Worm (Caenorhabditis elegans): Measurements from ENCODE around the gene F54D10.7.

F54D10.7 gene

ce11 chrII:3795323-3795722 is 25.8 kb downstream of the F54D10.7 start, which contains the start of gene Y8A9A.2:
TSS of gene Y8A9A.2 (plus strand) at chrII:3795623.
- TF ChIP-seq hnd-1 (tag; optimal IDR thresholded peaks at IDR 0.05) (no peak), tbx-11 (GFP tag; IDR thresholded peaks at IDR 0.05) (no peak), tra-4 (tag; optimal IDR thresholded peaks at IDR 0.05) (no peak), hmbx-1 (tag; optimal IDR thresholded peaks at IDR 0.05) (no peak), pes-1 (GFP tag; IDR thresholded peaks at IDR 0.05) (no peak), ama-1 (optimal IDR thresholded peaks at IDR 0.05) (no peak), ceh-36 (tag; optimal IDR thresholded peaks at IDR 0.05) (no peak), ceh-13 (GFP tag; optimal IDR thresholded peaks at IDR 0.05) (no peak), tbx-37 (GFP tag; conservative IDR thresholded peaks at IDR 0.05) (no peak), F13C5.2 (tag; optimal IDR thresholded peaks at IDR 0.05) (no peak), flt-1 (GFP tag; IDR thresholded peaks at IDR 0.05) (no peak), B0310.2 (tag; optimal IDR thresholded peaks at IDR 0.05) (no peak), aly-1 (tag; optimal IDR thresholded peaks at IDR 0.05) (no peak), ets-7 (tag; optimal IDR thresholded peaks at IDR 0.05) (no peak), sea-1 (GFP tag; conservative IDR thresholded peaks at IDR 0.05) (no peak), hmg-4 (GFP tag; optimal IDR thresholded peaks at IDR 0.05) (no peak), scrt-1 (GFP tag; IDR thresholded peaks at IDR 0.05) (no peak)

ce11 chrII:3793336-3793735 is 27.8 kb downstream of the F54D10.7 start, which contains the start of gene fbxb-99:
TSS of gene fbxb-99 (minus strand) at chrII:3793436.
- TF ChIP-seq hmg-4 (GFP tag; optimal IDR thresholded peaks at IDR 0.05) (no peak), ama-1 (optimal IDR thresholded peaks at IDR 0.05) (no peak), pes-1 (GFP tag; IDR thresholded peaks at IDR 0.05) (no peak), ceh-36 (tag; optimal IDR thresholded peaks at IDR 0.05) (no peak)

- TF ChIP-seq aly-1 (tag; optimal IDR thresholded peaks at IDR 0.05) (no peak), ets-7 (tag; optimal IDR thresholded peaks at IDR 0.05) (no peak), F13C5.2 (tag; optimal IDR thresholded peaks at IDR 0.05) (no peak), hnd-1 (tag; optimal IDR thresholded peaks at IDR 0.05) (no peak), flt-1 (GFP tag; IDR thresholded peaks at IDR 0.05) (no peak), ama-1 (optimal IDR thresholded peaks at IDR 0.05) (no peak), tbx-11 (GFP tag; IDR thresholded peaks at IDR 0.05) (no peak)
Measured at ce11 chrII:3788356-3788962, 32.6 kb downstream of the F54D10.7 start.

ce11 chrII:3787151-3787550 is 33.9 kb downstream of the F54D10.7 start, which contains the start of gene T24E12.13:
TSS of gene T24E12.13 (plus strand) at chrII:3787451.
- no peak for TF ChIP-seq aly-1 (tag; optimal IDR thresholded peaks at IDR 0.05)
- no peak for TF ChIP-seq hnd-1 (tag; optimal IDR thresholded peaks at IDR 0.05)
- no peak for TF ChIP-seq tbx-37 (GFP tag; conservative IDR thresholded peaks at IDR 0.05)
- TF ChIP-seq tbx-11 (GFP tag; IDR thresholded peaks at IDR 0.05) = no peak
- TF ChIP-seq sea-1 (GFP tag; conservative IDR thresholded peaks at IDR 0.05) = no peak
- TF ChIP-seq pes-1 (GFP tag; IDR thresholded peaks at IDR 0.05) = no peak

- TF ChIP-seq hmg-4 (GFP tag; optimal IDR thresholded peaks at IDR 0.05) = no peak
- TF ChIP-seq scrt-1 (GFP tag; IDR thresholded peaks at IDR 0.05) = no peak
- no peak for TF ChIP-seq tbx-37 (GFP tag; conservative IDR thresholded peaks at IDR 0.05)
- TF ChIP-seq ama-1 (optimal IDR thresholded peaks at IDR 0.05) = no peak
- TF ChIP-seq hmbx-1 (tag; optimal IDR thresholded peaks at IDR 0.05) = no peak
- TF ChIP-seq ceh-13 (GFP tag; optimal IDR thresholded peaks at IDR 0.05) = no peak
- no peak for TF ChIP-seq tbx-11 (GFP tag; IDR thresholded peaks at IDR 0.05)
- no peak for TF ChIP-seq F13C5.2 (tag; optimal IDR thresholded peaks at IDR 0.05)
- TF ChIP-seq pes-1 (GFP tag; IDR thresholded peaks at IDR 0.05) = no peak
- no peak for TF ChIP-seq ceh-36 (tag; optimal IDR thresholded peaks at IDR 0.05)
- TF ChIP-seq hnd-1 (tag; optimal IDR thresholded peaks at IDR 0.05) = no peak
- no peak for TF ChIP-seq flt-1 (GFP tag; IDR thresholded peaks at IDR 0.05)
- TF ChIP-seq aly-1 (tag; optimal IDR thresholded peaks at IDR 0.05) = no peak
Measured at ce11 chrII:3786538-3786937, 34.6 kb downstream of the F54D10.7 start.

ce11 chrII:3785756-3786155 is 35.3 kb downstream of the F54D10.7 start:
- no peak for TF ChIP-seq tbx-37 (GFP tag; conservative IDR thresholded peaks at IDR 0.05)

- TF ChIP-seq tra-4 (tag; optimal IDR thresholded peaks at IDR 0.05) (no peak), tbx-11 (GFP tag; IDR thresholded peaks at IDR 0.05) (no peak), ceh-13 (GFP tag; optimal IDR thresholded peaks at IDR 0.05) (no peak), ets-7 (tag; optimal IDR thresholded peaks at IDR 0.05) (no peak), hmg-4 (GFP tag; optimal IDR thresholded peaks at IDR 0.05) (no peak), hmbx-1 (tag; optimal IDR thresholded peaks at IDR 0.05) (no peak), flt-1 (GFP tag; IDR thresholded peaks at IDR 0.05) (no peak), pes-1 (GFP tag; IDR thresholded peaks at IDR 0.05) (no peak)
Measured at ce11 chrII:3785257-3785656, 35.8 kb downstream of the F54D10.7 start, which contains the start of gene T24E12.1. TSS of gene T24E12.1 (plus strand) at chrII:3785557.

- no peak for TF ChIP-seq scrt-1 (GFP tag; IDR thresholded peaks at IDR 0.05)
- TF ChIP-seq ets-7 (tag; optimal IDR thresholded peaks at IDR 0.05) = no peak
- TF ChIP-seq sea-1 (GFP tag; conservative IDR thresholded peaks at IDR 0.05) = no peak
- TF ChIP-seq hnd-1 (tag; optimal IDR thresholded peaks at IDR 0.05) = no peak
- TF ChIP-seq ceh-13 (GFP tag; optimal IDR thresholded peaks at IDR 0.05) = no peak
- TF ChIP-seq ama-1 (optimal IDR thresholded peaks at IDR 0.05) = no peak
Measured at ce11 chrII:3782309-3783000, 38.6 kb downstream of the F54D10.7 start, which contains the start of gene T24E12.2. TSS of gene T24E12.2 (plus strand) at chrII:3782950.
